Worm (Caenorhabditis elegans) whole organism, L1 larva: Measurements from ENCODE around the gene K11D12.14.

Source experiments
- F16B12.6 ChIP-seq: fragments of 150-350 bp; optimal IDR thresholded peaks from 2 replicates; lab custom pipeline; 2014; ENCODE audit warnings: missing biosample characterization, missing genetic modification characterization
- blmp-1 ChIP-seq: fragments of 150-350 bp; optimal IDR thresholded peaks from 2 replicates; lab custom pipeline; 2014; ENCODE audit warnings: missing biosample characterization, missing genetic modification characterization
- ceh-8 ChIP-seq: fragments of 200-800 bp; sonication (Bioruptor generic); optimal IDR thresholded peaks from 2 replicates; lab custom pipeline; 2018; ENCODE audit warnings: mild to moderate bottlenecking, missing genetic modification characterization, moderate library complexity, missing compliant biosample characterization
- ceh-90 ChIP-seq: sonication (generic microtip); optimal IDR thresholded peaks from 2 replicates; lab custom pipeline; 2016; ENCODE audit warnings: missing genetic modification characterization, missing compliant biosample characterization
- dpl-1 ChIP-seq, 3 experiments: fragments of 150-350 bp in 2 of 3; sonication (generic microtip) in 1 of 3; optimal IDR thresholded peaks; 2 replicates each; lab custom pipeline; 2014 to 2017; ENCODE audit warnings: missing biosample characterization in 3 of 3, missing genetic modification characterization in 3 of 3, missing genetic modification reagents in 3 of 3
- dsc-1 ChIP-seq: sonication (generic microtip); optimal IDR thresholded peaks from 2 replicates; lab custom pipeline; 2016; ENCODE audit warnings: mild to moderate bottlenecking, missing genetic modification characterization, missing compliant biosample characterization
- elt-2 ChIP-seq: sonication (generic microtip); optimal IDR thresholded peaks from 2 replicates; lab custom pipeline; 2016; ENCODE audit warnings: missing genetic modification characterization, mild to moderate bottlenecking, inconsistent platforms, missing compliant biosample characterization, missing genetic modification reagents
- ets-5 ChIP-seq: fragments of 200-800 bp; sonication (Bioruptor generic); IDR thresholded peaks from 2 replicates; pipeline ENCODE4 v1.3.6; 2022; ENCODE audit warnings: missing genetic modification characterization, missing compliant biosample characterization
- fkh-8 ChIP-seq: sonication (generic microtip); optimal IDR thresholded peaks from 2 replicates; lab custom pipeline; 2016; ENCODE audit warnings: mild to moderate bottlenecking, missing genetic modification characterization, missing compliant biosample characterization
- isw-1 ChIP-seq: fragments of 200-800 bp; sonication (Bioruptor generic); IDR thresholded peaks from 2 replicates; pipeline ENCODE4 v1.3.6; 2022; ENCODE audit warnings: missing genetic modification characterization, missing compliant biosample characterization
- jun-1 ChIP-seq: fragments of 150-350 bp; optimal IDR thresholded peaks from 2 replicates; lab custom pipeline; 2014; ENCODE audit warnings: missing biosample characterization, missing genetic modification reagents, missing genetic modification characterization
- lin-14 ChIP-seq: fragments of 200-800 bp; sonication (Bioruptor generic); optimal IDR thresholded peaks from 2 replicates; lab custom pipeline; 2018; ENCODE audit warnings: mild to moderate bottlenecking, missing genetic modification characterization, moderate library complexity, missing compliant biosample characterization
- lin-35 ChIP-seq, 2 experiments: fragments of 150-350 bp; optimal IDR thresholded peaks; 2 replicates each; lab custom pipeline; 2014; ENCODE audit warnings: missing biosample characterization in 2 of 2, missing genetic modification characterization in 2 of 2, missing genetic modification reagents in 2 of 2
- lin-39 ChIP-seq: fragments of 150-350 bp; optimal IDR thresholded peaks from 2 replicates; lab custom pipeline; 2014; ENCODE audit warnings: missing biosample characterization, missing genetic modification reagents, missing genetic modification characterization
- lsy-2 ChIP-seq, 2 experiments: fragments of 150-350 bp; optimal IDR thresholded peaks; 2 replicates each; lab custom pipeline; 2014; ENCODE audit warnings: missing biosample characterization in 2 of 2, missing genetic modification characterization in 2 of 2
- mab-9 ChIP-seq: fragments of 200-800 bp; sonication (Bioruptor generic); IDR thresholded peaks from 2 replicates; pipeline ENCODE4 v1.3.6; 2022; ENCODE audit warnings: missing genetic modification reagents, missing genetic modification characterization, missing compliant biosample characterization
- mep-1 ChIP-seq: fragments of 150-350 bp; optimal IDR thresholded peaks from 2 replicates; lab custom pipeline; 2014; ENCODE audit warnings: missing biosample characterization, missing genetic modification characterization
- nhr-11 ChIP-seq: fragments of 150-350 bp; optimal IDR thresholded peaks from 2 replicates; lab custom pipeline; 2014; ENCODE audit warnings: missing biosample characterization, missing genetic modification characterization
- nhr-19 ChIP-seq: fragments of 200-800 bp; sonication (Bioruptor generic); conservative IDR thresholded peaks from 2 replicates; pipeline ENCODE4 v1.3.6; 2022; ENCODE audit warnings: missing genetic modification characterization, missing compliant biosample characterization
- nhr-237 ChIP-seq: fragments of 150-350 bp; optimal IDR thresholded peaks from 2 replicates; lab custom pipeline; 2014; ENCODE audit warnings: missing biosample characterization, missing genetic modification characterization
- nhr-47 ChIP-seq: sonication (generic microtip); optimal IDR thresholded peaks from 2 replicates; lab custom pipeline; 2016; ENCODE audit warnings: mild to moderate bottlenecking, missing genetic modification characterization, moderate library complexity, missing compliant biosample characterization
- nhr-77 ChIP-seq: fragments of 150-350 bp; optimal IDR thresholded peaks from 2 replicates; lab custom pipeline; 2014; ENCODE audit warnings: missing biosample characterization, missing genetic modification characterization
- nhr-85 ChIP-seq: sonication (generic microtip); peaks from one replicate; lab custom pipeline; 2016; ENCODE audit warnings: missing genetic modification characterization, inconsistent platforms, missing compliant biosample characterization
- pag-3 ChIP-seq: sonication (generic microtip); optimal IDR thresholded peaks from 2 replicates; lab custom pipeline; 2017; ENCODE audit warnings: missing genetic modification characterization, mild to moderate bottlenecking, missing compliant biosample characterization, antibody characterized with exemption, borderline replicate concordance; ENCODE audit not compliant: insufficient read depth
- pqm-1 ChIP-seq: sonication (generic microtip); optimal IDR thresholded peaks from 3 replicates; lab custom pipeline; 2017; ENCODE audit warnings: missing biosample characterization, missing genetic modification characterization
- rnt-1 ChIP-seq: sonication (generic microtip); optimal IDR thresholded peaks from 2 replicates; lab custom pipeline; 2016; ENCODE audit warnings: mild to moderate bottlenecking, missing genetic modification characterization, moderate library complexity, missing compliant biosample characterization
- skn-1 ChIP-seq: fragments of 150-350 bp; optimal IDR thresholded peaks from 2 replicates; lab custom pipeline; 2014; ENCODE audit warnings: missing biosample characterization, missing genetic modification characterization
- snu-23 ChIP-seq: sonication (generic microtip); optimal IDR thresholded peaks from 2 replicates; lab custom pipeline; 2016; ENCODE audit warnings: missing genetic modification characterization, missing compliant biosample characterization
- sup-37 ChIP-seq: fragments of 200-800 bp; sonication (Bioruptor generic); optimal IDR thresholded peaks from 2 replicates; lab custom pipeline; 2018; ENCODE audit warnings: mild to moderate bottlenecking, missing genetic modification characterization, missing compliant biosample characterization
- swsn-7 ChIP-seq: sonication (generic microtip); optimal IDR thresholded peaks from 2 replicates; lab custom pipeline; 2016; ENCODE audit warnings: missing genetic modification characterization, missing compliant biosample characterization
- tbx-2 ChIP-seq: sonication (generic microtip); optimal IDR thresholded peaks from 2 replicates; lab custom pipeline; 2016; ENCODE audit warnings: missing genetic modification characterization, missing compliant biosample characterization
- tlp-1 ChIP-seq: fragments of 150-350 bp; optimal IDR thresholded peaks from 2 replicates; lab custom pipeline; 2014; ENCODE audit warnings: missing biosample characterization, missing genetic modification characterization
- unc-98 ChIP-seq: fragments of 200-800 bp; sonication (Bioruptor generic); IDR thresholded peaks from 2 replicates; pipeline ENCODE4 v1.3.6; 2022; ENCODE audit warnings: missing genetic modification characterization, missing compliant biosample characterization
- zip-4 ChIP-seq: fragments of 200-800 bp; sonication (Bioruptor generic); optimal IDR thresholded peaks from 2 replicates; lab custom pipeline; 2018; ENCODE audit warnings: mild to moderate bottlenecking, missing genetic modification characterization, moderate library complexity, missing compliant biosample characterization
- ztf-11 ChIP-seq, 2 experiments: sonication (generic microtip); optimal IDR thresholded peaks; 2 replicates each; lab custom pipeline; 2016 to 2017; ENCODE audit warnings: missing genetic modification characterization in 2 of 2, missing biosample characterization in 1 of 2, missing compliant biosample characterization in 1 of 2

Gene K11D12.14

DNA sequence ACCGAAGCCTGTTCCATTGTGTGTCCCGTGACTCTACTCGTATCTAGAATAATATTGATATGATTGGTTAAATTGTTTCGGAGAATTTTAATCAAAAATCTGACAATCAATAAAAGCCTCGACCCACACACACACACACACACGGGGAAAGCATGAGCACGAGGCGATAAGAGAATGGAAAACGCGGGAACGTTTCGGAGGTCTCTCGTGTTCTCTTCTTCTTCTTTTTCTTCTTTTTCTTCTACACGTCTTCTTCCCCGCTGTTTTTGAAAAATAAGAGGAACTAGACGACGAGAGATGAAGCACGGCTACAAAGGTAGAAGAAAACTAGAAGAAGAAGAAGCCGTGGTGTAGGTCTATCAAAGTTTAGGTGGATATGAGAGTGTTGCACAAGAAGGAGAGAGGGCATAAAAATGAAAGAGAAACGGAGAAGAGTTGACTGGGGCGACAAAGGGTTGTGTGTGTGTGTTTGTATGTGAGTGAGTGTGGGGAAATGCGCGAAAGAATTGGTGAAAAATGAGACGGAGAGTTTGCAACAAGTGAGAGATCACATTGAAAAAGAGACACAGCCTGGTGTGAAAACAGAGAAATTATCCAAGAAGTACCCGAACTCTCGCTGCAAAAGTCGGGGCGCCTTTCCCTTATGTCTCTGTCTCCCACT, 15.5 kb downstream of the K11D12.14 start, which contains the start of gene mlk-1 (continued):
- TF ChIP-seq nhr-47 (tag; lab: Kevin White, UChicago) (peak; percentile 62), nhr-237 (no peak), rnt-1 (tag; lab: Kevin White, UChicago) (peak; percentile 6), ceh-90 (tag; lab: Kevin White, UChicago) (no peak), tbx-2 (tag; lab: Kevin White, UChicago) (peak; percentile 58), nhr-11 (tag; lab: Kevin White, UChicago) (no peak), unc-98 (GFP tag; lab: Robert Waterston, UW) (no peak), snu-23 (GFP tag; lab: Kevin White, UChicago) (peak; percentile 73), lin-39 (no peak), lin-35 (GFP tag; optimal IDR thresholded peaks at IDR 0.05; lab: Kevin White, UChicago) (peak; percentile 21 to 26), fkh-8 (peak; percentile 79), sup-37 (GFP tag; lab: Kevin White, UChicago) (no peak), tlp-1 (tag; lab: Kevin White, UChicago) (no peak), swsn-7 (tag; lab: Kevin White, UChicago) (peak; percentile 70), dsc-1 (tag; lab: Kevin White, UChicago) (peak; percentile 15), lin-14 (GFP tag; lab: Kevin White, UChicago) (peak; percentile 96), ceh-8 (GFP tag; lab: Kevin White, UChicago) (peak; percentile 24), nhr-85 (tag; lab: Kevin White, UChicago) (peak; percentile 51), nhr-77 (peak; percentile 53)
- TF ChIP-seq, all 84 proteins: peak for 33

DNA sequence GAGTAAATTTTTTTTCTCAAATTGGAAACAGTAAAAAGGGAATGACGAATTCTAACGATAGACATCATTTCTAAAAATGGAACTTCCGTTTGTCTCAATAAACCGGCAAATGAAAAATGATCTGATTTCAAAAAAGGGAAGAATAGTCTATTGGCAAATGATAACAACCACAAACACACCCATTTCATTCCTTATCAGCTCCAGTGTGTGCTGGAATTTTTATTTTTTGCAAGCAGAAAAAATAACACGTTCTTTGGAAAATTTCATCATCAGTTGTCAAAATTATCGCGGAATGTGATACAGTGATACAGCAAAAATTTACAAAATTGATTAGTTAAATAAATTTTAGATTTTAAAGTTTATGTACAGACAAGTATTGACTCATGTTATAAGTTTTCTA, 18.0 kb downstream of the K11D12.14 start:
- TF ChIP-seq elt-2 (peak; percentile 85), skn-1 (tag; lab: Kevin White, UChicago) (no peak), mab-9 (no peak), pag-3 (tag; lab: Kevin White, UChicago) (no peak), pqm-1 (tag; lab: Kevin White, UChicago) (peak; percentile 51)

DNA sequence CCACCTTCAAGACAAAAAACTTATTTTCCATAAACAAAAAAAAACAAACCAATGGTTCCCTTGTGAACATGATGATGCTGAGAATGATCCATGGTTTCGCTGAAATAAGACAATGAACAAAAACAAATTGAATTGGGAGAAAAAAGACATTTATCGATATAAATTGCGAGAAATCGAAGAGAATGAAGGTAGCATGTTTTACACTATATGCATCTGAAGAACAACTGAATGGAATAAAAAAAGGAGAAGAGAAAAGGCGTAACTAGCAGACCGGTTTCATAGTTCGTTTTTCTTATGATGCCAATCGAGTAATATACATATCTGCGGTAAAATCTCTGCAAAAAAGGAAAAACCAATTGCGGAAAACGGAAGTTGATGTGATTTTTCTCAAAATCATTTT, 20.0 kb downstream of the K11D12.14 start, which contains the start of gene Y58A7A.1:
Gene Y58A7A.1, minus strand, starts transcription at position 101 of the 400 bp plus-strand sequence.
- TF ChIP-seq jun-1 (tag; lab: Kevin White, UChicago), result no peak
- TF ChIP-seq zip-4, result no peak
- no peak for TF ChIP-seq pqm-1 (tag; lab: Kevin White, UChicago)
- TF ChIP-seq tbx-2 (tag; lab: Kevin White, UChicago), result no peak
- TF ChIP-seq F16B12.6 (tag; lab: Kevin White, UChicago), result no peak
- TF ChIP-seq dsc-1 (tag; lab: Kevin White, UChicago), result no peak
- no peak for TF ChIP-seq nhr-19 (GFP tag; lab: Robert Waterston, UW)
- TF ChIP-seq pag-3 (tag; lab: Kevin White, UChicago), result no peak
- no peak for TF ChIP-seq ets-5 (GFP tag; lab: Robert Waterston, UW)
- no peak for TF ChIP-seq rnt-1 (tag; lab: Kevin White, UChicago)
- TF ChIP-seq ztf-11 (tag; optimal IDR thresholded peaks at IDR 0.05; lab: Kevin White, UChicago), result no peak
- no peak for TF ChIP-seq lsy-2 (tag; optimal IDR thresholded peaks at IDR 0.05; lab: Kevin White, UChicago)
- TF ChIP-seq skn-1 (tag; lab: Kevin White, UChicago), result no peak
- no peak for TF ChIP-seq mep-1
- TF ChIP-seq, all 84 proteins: peak for 0

DNA sequence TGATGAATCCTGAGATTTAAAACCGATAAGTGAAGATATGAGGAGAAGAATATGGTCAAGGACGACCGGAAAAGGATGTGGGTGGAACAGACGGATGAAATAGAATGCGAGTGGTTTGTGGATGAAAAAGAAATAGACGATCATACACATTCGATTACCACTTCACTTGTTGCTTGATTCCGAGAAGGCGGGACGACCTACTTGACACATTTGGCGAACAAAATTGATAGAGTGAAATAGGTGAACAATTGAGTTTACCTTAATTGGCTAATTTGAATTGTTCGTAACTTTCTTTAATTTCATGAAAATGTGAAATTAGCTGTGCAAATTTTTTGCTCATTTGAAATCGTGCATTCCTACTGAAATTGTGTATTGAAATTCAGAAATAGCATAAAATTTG, 22.6 kb downstream of the K11D12.14 start, which contains the start of gene Y58A7A.2:
Gene Y58A7A.2, minus strand, starts transcription at position 101 of the 400 bp plus-strand sequence.
- TF ChIP-seq isw-1 (GFP tag; lab: Robert Waterston, UW) (no peak), tbx-2 (tag; lab: Kevin White, UChicago) (no peak), blmp-1 (peak; percentile 79), dpl-1 (GFP tag; optimal IDR thresholded peaks at IDR 0.05; lab: Kevin White, UChicago) (no peak), ets-5 (GFP tag; lab: Robert Waterston, UW) (no peak), nhr-85 (tag; lab: Kevin White, UChicago) (peak; percentile 4)
